Fruit fly (Drosophila melanogaster): Measurements from ENCODE around the gene Rbcn-3B.

- TF ChIP-seq CG8478 (optimal IDR thresholded peaks at IDR 0.05) (no peak), CTCF (optimal IDR thresholded peaks at IDR 0.05) (no peak)
Measured at dm6 chrX:1903077-1903476, 5.6 kb upstream of the Rbcn-3B start, which contains the start of gene CG32801.
